Worm (Caenorhabditis elegans) whole organism, L4/young adult: ENCODE measurements around the gene nlp-13.

Experiments used
- dao-5 ChIP-seq: sonication (generic microtip); optimal IDR thresholded peaks from 2 replicates; lab custom pipeline; 2016; ENCODE audit warnings: missing genotype, missing genetic modification characterization, moderate library complexity, missing compliant biosample characterization
- him-1 ChIP-seq: sonication (generic microtip); optimal IDR thresholded peaks from 2 replicates; lab custom pipeline; 2016; ENCODE audit warnings: missing genotype, missing genetic modification reagents, missing genetic modification characterization, missing compliant biosample characterization

DNA sequence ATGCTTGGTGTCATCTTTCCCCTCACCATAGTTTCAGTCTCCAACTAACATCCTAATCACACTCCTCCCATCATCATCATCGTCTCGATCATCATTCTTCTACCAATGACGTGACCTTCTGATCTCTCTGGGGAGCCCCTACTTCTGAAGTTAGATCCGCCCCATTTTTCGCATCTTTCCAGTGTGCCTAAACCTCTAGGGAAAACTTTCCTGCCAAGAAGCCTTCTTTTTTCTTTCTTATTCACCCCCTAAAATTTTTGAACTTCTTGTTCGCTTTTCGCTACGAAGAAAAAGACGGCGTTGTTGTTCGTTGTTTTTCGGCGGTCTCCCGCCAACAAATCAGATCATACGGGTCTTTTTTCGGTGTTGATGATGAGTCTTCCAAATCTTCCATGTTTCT is 17.9 kb upstream of the nlp-13 start:
- no peak for TF ChIP-seq him-1 (tag; lab: Kevin White, UChicago)
- TF ChIP-seq dao-5 (tag; lab: Kevin White, UChicago) = no peak
